Fruit fly (Drosophila melanogaster) whole organism, embryonic: Measurements from ENCODE around the gene rdhB.
A peak's percentile ranks its signal among the peaks of the same experiment; 100 is the strongest.

ENCODE experiments used
- Awh ChIP-seq: fragments of 200-800 bp; sonication (Bioruptor generic); IDR thresholded peaks from 2 replicates; pipeline ENCODE4, ENCODE4 v1.3.6; 2022; ENCODE audit warnings: missing biosample characterization, missing genetic modification characterization
- B-H1 ChIP-seq: fragments of 200-800 bp; sonication (Bioruptor generic); IDR thresholded peaks from 3 replicates; pipeline ENCODE4 v1.3.6; 2022; ENCODE audit warnings: missing biosample characterization, missing genetic modification characterization
- CG10366 ChIP-seq: fragments of 200-800 bp; sonication (Bioruptor generic); IDR thresholded peaks from 2 replicates; pipeline ENCODE4 v1.3.6; 2022; ENCODE audit warnings: missing biosample characterization, missing genetic modification characterization
- CG10543 ChIP-seq: fragments of 200-800 bp; sonication (Bioruptor generic); optimal IDR thresholded peaks from 3 replicates; lab custom pipeline; 2017; ENCODE audit warnings: missing biosample characterization, mild to moderate bottlenecking, missing genetic modification characterization, moderate library complexity
- CG11093 ChIP-seq: fragments of 200-800 bp; sonication (Bioruptor generic); IDR thresholded peaks from 3 replicates; pipeline ENCODE4 v1.3.6; 2022; ENCODE audit warnings: missing biosample characterization, missing genetic modification characterization
- CG11247 ChIP-seq: fragments of 200-800 bp; sonication (Bioruptor generic); IDR thresholded peaks from 2 replicates; pipeline ENCODE4 v1.3.6; 2022; ENCODE audit warnings: missing biosample characterization, missing genetic modification characterization
- CG12299 ChIP-seq: fragments of 200-800 bp; sonication (Bioruptor generic); optimal IDR thresholded peaks from 2 replicates; lab custom pipeline; 2018; ENCODE audit warnings: missing biosample characterization, mild to moderate bottlenecking, missing genetic modification characterization
- CG12769 ChIP-seq: fragments of 200-800 bp; sonication (Bioruptor generic); optimal IDR thresholded peaks from 2 replicates; lab custom pipeline; 2019; ENCODE audit warnings: missing biosample characterization, mild to moderate bottlenecking, missing genetic modification characterization, moderate library complexity
- CG14710 ChIP-seq: fragments of 200-800 bp; sonication (Bioruptor generic); optimal IDR thresholded peaks from 3 replicates; lab custom pipeline; 2019; ENCODE audit warnings: missing biosample characterization, mild to moderate bottlenecking, missing genetic modification characterization, moderate library complexity
- CG15073 ChIP-seq: fragments of 200-800 bp; sonication (Bioruptor generic); optimal IDR thresholded peaks from 2 replicates; lab custom pipeline; 2016; ENCODE audit warnings: missing biosample characterization, missing genetic modification characterization
- CG15514 ChIP-seq: fragments of 200-800 bp; sonication (Bioruptor generic); optimal IDR thresholded peaks from 3 replicates; lab custom pipeline; 2017; ENCODE audit warnings: missing biosample characterization, missing genetic modification characterization, mild to moderate bottlenecking, moderate library complexity, missing genetic modification reagents
- CG1647 ChIP-seq: fragments of 200-800 bp; sonication (Bioruptor generic); optimal IDR thresholded peaks from 3 replicates; lab custom pipeline; 2016; ENCODE audit warnings: missing biosample characterization, missing genetic modification characterization
- CG2116 ChIP-seq: fragments of 200-800 bp; sonication (Bioruptor generic); optimal IDR thresholded peaks from 3 replicates; lab custom pipeline; 2018; ENCODE audit warnings: missing biosample characterization, mild to moderate bottlenecking, missing genetic modification characterization
- CG2199 ChIP-seq: fragments of 200-800 bp; sonication (Bioruptor generic); IDR thresholded peaks from 3 replicates; pipeline ENCODE4 v1.3.6; 2022; ENCODE audit warnings: missing biosample characterization, missing genetic modification characterization
- CG3847 ChIP-seq: fragments of 200-800 bp; sonication (Bioruptor generic); IDR thresholded peaks from 2 replicates; pipeline ENCODE4 v1.3.6; 2022; ENCODE audit warnings: missing biosample characterization, missing genetic modification characterization
- CG4404 ChIP-seq: fragments of 200-800 bp; sonication (Bioruptor generic); IDR thresholded peaks from 2 replicates; pipeline ENCODE4 v1.3.6; 2022; ENCODE audit warnings: missing biosample characterization, missing genetic modification characterization
- CG4730 ChIP-seq: fragments of 200-800 bp; sonication (Bioruptor generic); IDR thresholded peaks from 2 replicates; pipeline ENCODE4 v1.3.6; 2022; ENCODE audit warnings: missing biosample characterization, missing genetic modification characterization
- CG4820 ChIP-seq: fragments of 200-800 bp; sonication (Bioruptor generic); optimal IDR thresholded peaks from 3 replicates; lab custom pipeline; 2016; ENCODE audit warnings: missing biosample characterization, missing genetic modification characterization
- CG5953 ChIP-seq: fragments of 200-800 bp; sonication (Bioruptor generic); IDR thresholded peaks from 2 replicates; pipeline ENCODE4 v1.3.6; 2022; ENCODE audit warnings: missing biosample characterization, missing genetic modification characterization
- CG6175 ChIP-seq: fragments of 200-800 bp; sonication (Bioruptor generic); IDR thresholded peaks from 3 replicates; pipeline ENCODE4 v1.3.6; 2022; ENCODE audit warnings: missing biosample characterization, missing genetic modification characterization
- CG6254 ChIP-seq: fragments of 200-800 bp; sonication (Bioruptor generic); optimal IDR thresholded peaks from 3 replicates; lab custom pipeline; 2017; ENCODE audit warnings: mild to moderate bottlenecking, missing biosample characterization, missing genetic modification reagents, missing genetic modification characterization
- CG8290 ChIP-seq, 3 experiments: fragments of 200-800 bp; sonication (Bioruptor generic); optimal IDR thresholded peaks; 2 replicates each; lab custom pipeline; 2016 to 2019; ENCODE audit warnings: missing biosample characterization in 3 of 3, missing genetic modification characterization in 3 of 3, mild to moderate bottlenecking in 2 of 3, moderate library complexity in 1 of 3
- CG8478 ChIP-seq: fragments of >200 bp; optimal IDR thresholded peaks from 2 replicates; lab custom pipeline; 2018
- CTCF ChIP-seq: fragments of 200-800 bp; sonication (Bioruptor generic); optimal IDR thresholded peaks from 2 replicates; lab custom pipeline; 2017; ENCODE audit warnings: missing biosample characterization, mild to moderate bottlenecking, missing genetic modification characterization, moderate library complexity
- CoRest ChIP-seq: fragments of 200-800 bp; sonication (Bioruptor generic); optimal IDR thresholded peaks from 3 replicates; lab custom pipeline; 2018; ENCODE audit warnings: missing biosample characterization, mild to moderate bottlenecking, missing genetic modification characterization, moderate library complexity
- Elba2 ChIP-seq: fragments of 200-800 bp; sonication (Bioruptor generic); optimal IDR thresholded peaks from 3 replicates; lab custom pipeline; 2016; ENCODE audit warnings: missing biosample characterization, missing genetic modification characterization
- Fer2 ChIP-seq: fragments of 200-800 bp; sonication (Bioruptor generic); optimal IDR thresholded peaks from 2 replicates; lab custom pipeline; 2018; ENCODE audit warnings: missing biosample characterization, mild to moderate bottlenecking, missing genetic modification characterization, moderate library complexity
- HHEX ChIP-seq: fragments of 200-800 bp; sonication (Bioruptor generic); optimal IDR thresholded peaks from 3 replicates; lab custom pipeline; 2017; ENCODE audit warnings: missing biosample characterization, mild to moderate bottlenecking, missing genetic modification characterization, missing genetic modification reagents
- Hmx ChIP-seq: fragments of 200-800 bp; sonication (Bioruptor generic); optimal IDR thresholded peaks from 2 replicates; lab custom pipeline; 2016; ENCODE audit warnings: missing biosample characterization, missing genetic modification characterization
- Med ChIP-seq: fragments of 200-800 bp; sonication (Bioruptor generic); peaks from one replicate; lab custom pipeline; 2016; ENCODE audit warnings: missing biosample characterization, missing genetic modification characterization, mild to moderate bottlenecking, inconsistent platforms, moderate library complexity
- NFAT ChIP-seq: fragments of 200-800 bp; sonication (Bioruptor generic); IDR thresholded peaks from 2 replicates; pipeline ENCODE4 v1.3.6; 2022; ENCODE audit warnings: missing biosample characterization, missing genetic modification characterization
- Oaz ChIP-seq: fragments of 200-800 bp; sonication (Bioruptor generic); IDR thresholded peaks from 2 replicates; pipeline ENCODE4 v1.3.6; 2022; ENCODE audit warnings: missing biosample characterization, missing genetic modification characterization
- Sox102F ChIP-seq: fragments of 200-800 bp; sonication (Bioruptor generic); optimal IDR thresholded peaks from 2 replicates; lab custom pipeline; 2018; ENCODE audit warnings: missing biosample characterization, mild to moderate bottlenecking, missing genetic modification characterization, moderate library complexity
- Spps ChIP-seq: fragments of 200-800 bp; sonication (Bioruptor generic); optimal IDR thresholded peaks from 2 replicates; lab custom pipeline; 2018; ENCODE audit warnings: missing biosample characterization, mild to moderate bottlenecking, missing genetic modification characterization
- TFAM ChIP-seq: fragments of 200-800 bp; sonication (Bioruptor generic); optimal IDR thresholded peaks from 2 replicates; lab custom pipeline; 2017; ENCODE audit warnings: missing biosample characterization, missing genetic modification characterization, inconsistent platforms
- ab ChIP-seq: fragments of 200-800 bp; sonication (Bioruptor generic); optimal IDR thresholded peaks from 2 replicates; lab custom pipeline; 2016; ENCODE audit warnings: missing biosample characterization, missing genetic modification characterization
- ato ChIP-seq: fragments of 200-800 bp; sonication (Bioruptor generic); IDR thresholded peaks from 2 replicates; pipeline ENCODE4 v1.3.6; 2022; ENCODE audit warnings: missing biosample characterization, missing genetic modification characterization; ENCODE audit not compliant: partially characterized antibody
- cad ChIP-seq: fragments of >200 bp; optimal IDR thresholded peaks from 2 replicates; lab custom pipeline; 2017; ENCODE audit warnings: missing biosample characterization, missing genetic modification characterization
- dimm ChIP-seq: fragments of 200-800 bp; sonication (Bioruptor generic); IDR thresholded peaks from 2 replicates; pipeline ENCODE4 v1.3.6; 2022; ENCODE audit warnings: missing biosample characterization, missing genetic modification characterization
- ftz-f1 ChIP-seq: fragments of 200-800 bp; sonication (Bioruptor generic); optimal IDR thresholded peaks from 2 replicates; lab custom pipeline; 2016; ENCODE audit warnings: missing biosample characterization, missing genetic modification characterization
- jing ChIP-seq: fragments of 200-800 bp; sonication (Bioruptor generic); optimal IDR thresholded peaks from 2 replicates; lab custom pipeline; 2018; ENCODE audit warnings: missing biosample characterization, mild to moderate bottlenecking, missing genetic modification characterization
- knrl ChIP-seq: fragments of 200-800 bp; sonication (Bioruptor generic); IDR thresholded peaks from 3 replicates; pipeline ENCODE4 v1.3.6; 2022; ENCODE audit warnings: missing biosample characterization, missing genetic modification characterization; ENCODE audit not compliant: partially characterized antibody
- peb ChIP-seq: fragments of 200-800 bp; sonication (Bioruptor generic); IDR thresholded peaks from 2 replicates; pipeline ENCODE4 v1.3.6; 2022; ENCODE audit warnings: missing biosample characterization, missing genetic modification characterization
- psq ChIP-seq: fragments of 200-800 bp; sonication (Bioruptor generic); optimal IDR thresholded peaks from 2 replicates; lab custom pipeline; 2017; ENCODE audit warnings: missing biosample characterization, missing genetic modification characterization
- salm ChIP-seq: fragments of 200-800 bp; sonication (Bioruptor generic); optimal IDR thresholded peaks from 2 replicates; lab custom pipeline; 2018; ENCODE audit warnings: missing biosample characterization, mild to moderate bottlenecking, missing genetic modification characterization
- sc ChIP-seq, 3 experiments: fragments of >200 bp in 2 of 3; fragments of 200-800 bp in 1 of 3; sonication (Bioruptor generic) in 1 of 3; optimal IDR thresholded peaks; 2 replicates in 2 of 3; 3 replicates in 1 of 3; lab custom pipeline; 2017; ENCODE audit warnings: mild to moderate bottlenecking in 1 of 3, missing biosample characterization in 1 of 3, missing genetic modification characterization in 1 of 3, missing genetic modification reagents in 1 of 3
- slou ChIP-seq: fragments of 200-800 bp; sonication (Bioruptor generic); optimal IDR thresholded peaks from 3 replicates; lab custom pipeline; 2016; ENCODE audit warnings: missing biosample characterization, missing genetic modification characterization
- tap ChIP-seq: fragments of 200-800 bp; optimal IDR thresholded peaks from 3 replicates; lab custom pipeline; 2019; ENCODE audit warnings: missing biosample characterization, mild to moderate bottlenecking, missing genetic modification characterization, moderate library complexity
- tio ChIP-seq: fragments of 200-800 bp; sonication (Bioruptor generic); optimal IDR thresholded peaks from 2 replicates; lab custom pipeline; 2017; ENCODE audit warnings: missing biosample characterization, missing genetic modification characterization, inconsistent platforms
- yki ChIP-seq: fragments of >200 bp; optimal IDR thresholded peaks from 3 replicates; lab custom pipeline; 2018

rdhB gene

DNA sequence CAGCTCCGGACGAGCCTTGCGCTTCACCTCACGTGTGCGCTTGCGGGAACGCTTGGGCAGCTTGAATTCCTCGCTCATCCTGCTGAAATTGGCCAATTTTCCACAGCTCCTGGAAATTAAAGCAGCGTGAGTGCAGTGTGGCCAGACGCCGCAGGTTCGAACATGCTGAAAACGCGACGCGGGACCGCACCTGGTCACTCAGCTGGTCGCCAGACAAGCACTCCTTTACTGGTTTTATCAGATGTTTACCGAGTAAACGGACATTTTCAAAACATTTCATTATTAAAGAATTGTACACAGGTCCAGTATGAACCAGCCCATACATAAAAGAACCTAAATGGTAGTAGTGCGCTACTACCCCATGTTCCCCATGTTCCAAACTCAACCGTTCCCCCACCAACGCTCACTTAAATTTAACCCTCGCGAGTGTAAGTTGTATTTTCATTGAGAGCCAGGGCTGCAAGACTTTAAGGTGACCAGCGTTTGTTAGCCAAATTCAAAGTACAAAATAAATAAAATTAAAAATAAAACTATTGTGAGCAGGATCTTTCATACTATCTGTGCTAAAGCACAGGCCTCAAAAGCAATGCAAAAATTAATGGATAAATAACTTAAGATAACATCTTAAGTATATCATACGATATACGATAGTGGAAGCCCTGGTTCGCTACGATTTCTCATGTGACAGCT is 10.9 kb downstream of the rdhB start, which contains the start of the genes JMJD6, CG7071 and Muted (continued):
- TF ChIP-seq CG5953 (peak; percentile 80), jing (GFP tag; lab: Kevin White, UChicago) (peak; percentile 69), cad (no peak), CG15514 (GFP tag; lab: Kevin White, UChicago) (peak; percentile 92), CG4820 (GFP tag; lab: Kevin White, UChicago) (peak; percentile 86), ftz-f1 (GFP tag; lab: Kevin White, UChicago) (peak; percentile 74), Fer2 (tag; lab: Kevin White, UChicago) (peak; percentile 92), CG11093 (GFP tag; lab: Robert Waterston, UW) (peak; percentile 85; the same call in 1 of the 3 replicates), ab (peak; percentile 70), CG4404 (GFP tag; lab: Robert Waterston, UW) (peak; percentile 91), Med (GFP tag; lab: Kevin White, UChicago) (peak; percentile 98), CG10366 (GFP tag; lab: Robert Waterston, UW) (peak; percentile 91), Elba2 (GFP tag; lab: Kevin White, UChicago) (peak; percentile 78), CG15073 (GFP tag; lab: Kevin White, UChicago) (no peak), Oaz (GFP tag; lab: Robert Waterston, UW) (peak; percentile 88), CoRest (tag; lab: Kevin White, UChicago) (peak; percentile 94), Sox102F (GFP tag; lab: Kevin White, UChicago) (peak; percentile 91), HHEX (peak; percentile 87), CG6175 (GFP tag; lab: Robert Waterston, UW) (peak; percentile 81), sc (optimal IDR thresholded peaks at IDR 0.05; lab: Kevin White, UChicago) (no peak), sc (GFP tag; optimal IDR thresholded peaks at IDR 0.05; lab: Kevin White, UChicago) (peak; percentile 83), ato (GFP tag; lab: Robert Waterston, UW) (peak; percentile 58; the same call in 1 of the 2 replicates), Hmx (peak; percentile 73), CG1647 (GFP tag; lab: Kevin White, UChicago) (peak; percentile 91), salm (tag; lab: Kevin White, UChicago) (peak; percentile 78), yki (lab: Kevin White, UChicago) (no peak), slou (GFP tag; lab: Kevin White, UChicago) (peak; percentile 88), NFAT (GFP tag; lab: Robert Waterston, UW) (peak; percentile 89), TFAM (GFP tag; lab: Kevin White, UChicago) (no peak), CG8478 (no peak), psq (GFP tag; lab: Kevin White, UChicago) (peak; percentile 81), CTCF (GFP tag; lab: Kevin White, UChicago) (peak; percentile 18), CG4730 (GFP tag; lab: Robert Waterston, UW) (peak; percentile 87), dimm (GFP tag; lab: Robert Waterston, UW) (peak; percentile 64; the same call in 1 of the 2 replicates), CG6254 (GFP tag; lab: Kevin White, UChicago) (peak; percentile 62), CG12299 (tag; lab: Kevin White, UChicago) (peak; percentile 91), knrl (GFP tag; lab: Robert Waterston, UW) (peak; percentile 86), CG11247 (peak; percentile 91), CG8290 (GFP tag; optimal IDR thresholded peaks at IDR 0.05; lab: Kevin White, UChicago) (peak; percentile 35), CG8290 (tag; optimal IDR thresholded peaks at IDR 0.05; lab: Kevin White, UChicago) (peak; percentile 37 to 76), tio (GFP tag; lab: Kevin White, UChicago) (peak; percentile 86), CG10543 (GFP tag; lab: Kevin White, UChicago) (peak; percentile 94), CG12769 (peak; percentile 74), Awh (GFP tag; lab: Robert Waterston, UW) (peak; percentile 85), B-H1 (GFP tag; lab: Robert Waterston, UW) (peak; percentile 86), CG2199 (0 out of 3 replicates have a peak, but pooled peaks have one; percentile 62), CG3847 (GFP tag; lab: Robert Waterston, UW) (peak; percentile 95), CG2116 (GFP tag; lab: Kevin White, UChicago) (peak; percentile 87), CG14710 (tag; lab: Kevin White, UChicago) (peak; percentile 94), peb (GFP tag; lab: Robert Waterston, UW) (no peak), Spps (tag; lab: Kevin White, UChicago) (peak; percentile 79), tap (tag; lab: Kevin White, UChicago) (peak; percentile 67)
